Worm (Caenorhabditis elegans) whole organism, late embryonic: ENCODE data around the gene cutl-26.

Experiments
- elt-2 ChIP-seq: sonication (generic microtip); optimal IDR thresholded peaks from 2 replicates; lab custom pipeline; 2016; ENCODE audit warnings: missing genetic modification reagents, missing genetic modification characterization, missing compliant biosample characterization
- nfya-1 ChIP-seq: sonication (generic microtip); optimal IDR thresholded peaks from 2 replicates; lab custom pipeline; 2017; ENCODE audit warnings: missing genetic modification characterization, mild to moderate bottlenecking, missing compliant biosample characterization, antibody characterized with exemption, moderate library complexity
- pha-4 ChIP-seq: fragments of 150-350 bp; optimal IDR thresholded peaks from 2 replicates; lab custom pipeline; 2018; ENCODE audit warnings: missing biosample characterization, missing genetic modification reagents, missing genetic modification characterization

DNA sequence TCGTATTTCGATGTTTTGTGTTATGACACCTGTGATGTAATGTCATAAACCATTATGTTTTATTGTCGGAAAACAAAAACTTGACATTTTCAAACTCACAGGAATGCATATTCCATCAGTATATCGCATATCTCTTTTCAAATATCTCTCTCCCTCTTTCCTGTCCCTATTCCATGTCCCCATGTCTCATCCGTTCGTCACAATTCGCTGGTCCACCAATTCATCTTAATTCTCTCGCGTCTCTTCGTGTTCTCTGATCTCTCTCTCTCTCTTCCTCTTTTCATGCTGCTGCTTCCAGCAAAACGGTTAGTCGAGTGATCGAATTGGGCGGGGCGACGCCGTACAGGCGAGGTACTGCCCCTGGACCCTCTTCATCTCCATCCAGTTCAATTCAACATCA lies 34.3 kb upstream of the cutl-26 start:
- TF ChIP-seq pha-4 (tag; lab: Kevin White, UChicago) (no peak), nfya-1 (tag; lab: Kevin White, UChicago) (no peak), elt-2 (no peak)
